Worm (Caenorhabditis elegans) whole organism, late embryonic: ENCODE measurements around the gene C42D4.18.

ENCODE experiments used
- ceh-19 ChIP-seq: fragments of 200-800 bp; sonication (Bioruptor generic); optimal IDR thresholded peaks from 2 replicates; lab custom pipeline; 2018; ENCODE audit warnings: mild to moderate bottlenecking, missing genetic modification characterization, missing compliant biosample characterization
- dmd-4 ChIP-seq: sonication (generic microtip); optimal IDR thresholded peaks from 2 replicates; lab custom pipeline; 2016; ENCODE audit warnings: borderline replicate concordance, missing genetic modification characterization, missing compliant biosample characterization
- hlh-15 ChIP-seq: sonication (generic microtip); optimal IDR thresholded peaks from 2 replicates; lab custom pipeline; 2016; ENCODE audit warnings: missing genetic modification characterization, missing compliant biosample characterization
- hlh-6 ChIP-seq: sonication (generic microtip); optimal IDR thresholded peaks from 2 replicates; lab custom pipeline; 2016; ENCODE audit warnings: missing genotype, missing genetic modification characterization, missing compliant biosample characterization
- nhr-11 ChIP-seq: fragments of 150-350 bp; optimal IDR thresholded peaks from 2 replicates; lab custom pipeline; 2014; ENCODE audit warnings: missing biosample characterization, missing genetic modification characterization
- odd-2 ChIP-seq: sonication (generic microtip); optimal IDR thresholded peaks from 2 replicates; lab custom pipeline; 2017; ENCODE audit warnings: antibody characterized with exemption, mild to moderate bottlenecking, missing genetic modification characterization, missing compliant biosample characterization
- pha-4 ChIP-seq: fragments of 150-350 bp; optimal IDR thresholded peaks from 2 replicates; lab custom pipeline; 2018; ENCODE audit warnings: missing biosample characterization, missing genetic modification reagents, missing genetic modification characterization
- pqm-1 ChIP-seq: sonication (generic microtip); optimal IDR thresholded peaks from 2 replicates; lab custom pipeline; 2016; ENCODE audit warnings: missing genetic modification characterization, missing compliant biosample characterization

ce11 chrIV:7184597-7184996 lies 18.0 kb downstream of the C42D4.18 start, which contains the start of gene clec-179:
- TF ChIP-seq hlh-15 (tag; lab: Kevin White, UChicago) (no peak), odd-2 (tag; lab: Kevin White, UChicago) (no peak), pqm-1 (no peak), nhr-11 (tag; lab: Kevin White, UChicago) (no peak), pha-4 (tag; lab: Kevin White, UChicago) (no peak), hlh-6 (no peak), ceh-19 (GFP tag; lab: Kevin White, UChicago) (no peak), dmd-4 (tag; lab: Kevin White, UChicago) (no peak)
